Worm (Caenorhabditis elegans) whole organism, L1 larva: ENCODE measurements around the gene Y55B1BL.1.

Experiments
- C34B4.2 ChIP-seq: sonication (generic microtip); optimal IDR thresholded peaks from 2 replicates; lab custom pipeline; 2017; ENCODE audit warnings: mild to moderate bottlenecking, missing genetic modification characterization, missing compliant biosample characterization
- Y116A8C.19 ChIP-seq: sonication (generic microtip); optimal IDR thresholded peaks from 2 replicates; lab custom pipeline; 2016; ENCODE audit warnings: missing compliant biosample characterization, missing genetic modification characterization, borderline replicate concordance
- aha-1 ChIP-seq: fragments of 150-350 bp; optimal IDR thresholded peaks from 2 replicates; lab custom pipeline; 2014; ENCODE audit warnings: missing biosample characterization, missing genetic modification characterization
- ama-1 ChIP-seq: fragments of 150-350 bp; optimal IDR thresholded peaks from 2 replicates; lab custom pipeline; 2014
- blmp-1 ChIP-seq: fragments of 150-350 bp; optimal IDR thresholded peaks from 2 replicates; lab custom pipeline; 2014; ENCODE audit warnings: missing biosample characterization, missing genetic modification characterization
- ceh-8 ChIP-seq: fragments of 200-800 bp; sonication (Bioruptor generic); optimal IDR thresholded peaks from 2 replicates; lab custom pipeline; 2018; ENCODE audit warnings: mild to moderate bottlenecking, missing genetic modification characterization, moderate library complexity, missing compliant biosample characterization
- ceh-82 ChIP-seq, 3 experiments: fragments of 150-350 bp in 1 of 3; sonication (generic microtip) in 2 of 3; optimal IDR thresholded peaks; 2 replicates each; lab custom pipeline; 2014 to 2017; ENCODE audit warnings: missing biosample characterization in 3 of 3, missing genetic modification characterization in 3 of 3
- dpl-1 ChIP-seq, 3 experiments: fragments of 150-350 bp in 2 of 3; sonication (generic microtip) in 1 of 3; optimal IDR thresholded peaks; 2 replicates each; lab custom pipeline; 2014 to 2017; ENCODE audit warnings: missing biosample characterization in 3 of 3, missing genetic modification characterization in 3 of 3, missing genetic modification reagents in 3 of 3
- dsc-1 ChIP-seq: sonication (generic microtip); optimal IDR thresholded peaks from 2 replicates; lab custom pipeline; 2016; ENCODE audit warnings: mild to moderate bottlenecking, missing genetic modification characterization, missing compliant biosample characterization
- efl-1 ChIP-seq, 4 experiments: fragments of 150-350 bp; optimal IDR thresholded peaks in 3 of 4; peaks in 1 of 4; 1 replicate in 1 of 4; 2 replicates in 3 of 4; lab custom pipeline; 2014; ENCODE audit warnings: missing biosample characterization in 2 of 4, missing genetic modification characterization in 2 of 4, missing genetic modification reagents in 2 of 4
- efl-3 ChIP-seq: fragments of 200-800 bp; sonication (Bioruptor generic); optimal IDR thresholded peaks from 2 replicates; lab custom pipeline; 2018; ENCODE audit warnings: mild to moderate bottlenecking, missing genetic modification characterization, missing compliant biosample characterization
- egl-13 ChIP-seq: sonication (generic microtip); optimal IDR thresholded peaks from 2 replicates; lab custom pipeline; 2016; ENCODE audit warnings: missing genotype, missing genetic modification reagents, missing genetic modification characterization, missing compliant biosample characterization
- elt-3 ChIP-seq, 6 experiments: fragments of 150-350 bp in 1 of 6; sonication (generic microtip); optimal IDR thresholded peaks; 2 replicates each; lab custom pipeline; 2017 to 2018; ENCODE audit warnings: missing biosample characterization in 6 of 6, missing genetic modification characterization in 6 of 6, inconsistent platforms in 1 of 6
- fkh-10 ChIP-seq: sonication (generic microtip); optimal IDR thresholded peaks from 2 replicates; lab custom pipeline; 2017; ENCODE audit warnings: missing biosample characterization, missing genetic modification reagents, missing genetic modification characterization
- fkh-8 ChIP-seq: sonication (generic microtip); optimal IDR thresholded peaks from 2 replicates; lab custom pipeline; 2016; ENCODE audit warnings: mild to moderate bottlenecking, missing genetic modification characterization, missing compliant biosample characterization
- fos-1 ChIP-seq: fragments of 150-350 bp; optimal IDR thresholded peaks from 2 replicates; lab custom pipeline; 2014; ENCODE audit warnings: missing biosample characterization, missing genetic modification characterization
- grh-1 ChIP-seq: fragments of 200-800 bp; sonication (Bioruptor generic); IDR thresholded peaks from 2 replicates; pipeline ENCODE4 v1.3.6; 2022; ENCODE audit warnings: missing genetic modification reagents, missing genetic modification characterization, missing compliant biosample characterization
- isw-1 ChIP-seq: fragments of 200-800 bp; sonication (Bioruptor generic); IDR thresholded peaks from 2 replicates; pipeline ENCODE4 v1.3.6; 2022; ENCODE audit warnings: missing genetic modification characterization, missing compliant biosample characterization
- jun-1 ChIP-seq: fragments of 150-350 bp; optimal IDR thresholded peaks from 2 replicates; lab custom pipeline; 2014; ENCODE audit warnings: missing biosample characterization, missing genetic modification reagents, missing genetic modification characterization
- lin-13 ChIP-seq: fragments of 150-350 bp; optimal IDR thresholded peaks from 2 replicates; lab custom pipeline; 2014; ENCODE audit warnings: missing biosample characterization, missing genetic modification reagents, missing genetic modification characterization
- lin-14 ChIP-seq: fragments of 200-800 bp; sonication (Bioruptor generic); optimal IDR thresholded peaks from 2 replicates; lab custom pipeline; 2018; ENCODE audit warnings: mild to moderate bottlenecking, missing genetic modification characterization, moderate library complexity, missing compliant biosample characterization
- lin-15B ChIP-seq: fragments of 150-350 bp; sonication (generic microtip); optimal IDR thresholded peaks from 3 replicates; lab custom pipeline; 2014; ENCODE audit warnings: missing biosample characterization, missing genetic modification characterization
- lin-35 ChIP-seq, 2 experiments: fragments of 150-350 bp; optimal IDR thresholded peaks; 2 replicates each; lab custom pipeline; 2014; ENCODE audit warnings: missing biosample characterization in 2 of 2, missing genetic modification characterization in 2 of 2, missing genetic modification reagents in 2 of 2
- lir-3 ChIP-seq: sonication (generic microtip); optimal IDR thresholded peaks from 2 replicates; lab custom pipeline; 2016; ENCODE audit warnings: mild to moderate bottlenecking, missing genetic modification characterization, moderate library complexity, missing compliant biosample characterization; ENCODE audit not compliant: poor library complexity
- lsy-2 ChIP-seq, 2 experiments: fragments of 150-350 bp; optimal IDR thresholded peaks; 2 replicates each; lab custom pipeline; 2014; ENCODE audit warnings: missing biosample characterization in 2 of 2, missing genetic modification characterization in 2 of 2
- mdl-1 ChIP-seq, 2 experiments: fragments of 150-350 bp; optimal IDR thresholded peaks; 2 replicates each; lab custom pipeline; 2014 to 2017; ENCODE audit warnings: missing biosample characterization in 2 of 2, missing genetic modification characterization in 2 of 2, inconsistent platforms in 1 of 2
- mef-2 ChIP-seq: fragments of 150-350 bp; optimal IDR thresholded peaks from 2 replicates; lab custom pipeline; 2014; ENCODE audit warnings: missing biosample characterization, missing genetic modification characterization
- nhr-20 ChIP-seq: sonication (generic microtip); optimal IDR thresholded peaks from 2 replicates; lab custom pipeline; 2016; ENCODE audit warnings: mild to moderate bottlenecking, missing genetic modification characterization, missing compliant biosample characterization
- nhr-28 ChIP-seq: fragments of 150-350 bp; optimal IDR thresholded peaks from 2 replicates; lab custom pipeline; 2014; ENCODE audit warnings: missing biosample characterization, missing genetic modification characterization
- nhr-47 ChIP-seq: sonication (generic microtip); optimal IDR thresholded peaks from 2 replicates; lab custom pipeline; 2016; ENCODE audit warnings: mild to moderate bottlenecking, missing genetic modification characterization, moderate library complexity, missing compliant biosample characterization
- nhr-71 ChIP-seq: sonication (generic microtip); optimal IDR thresholded peaks from 2 replicates; lab custom pipeline; 2016; ENCODE audit warnings: mild to moderate bottlenecking, missing genetic modification characterization, moderate library complexity, missing compliant biosample characterization
- nhr-77 ChIP-seq: fragments of 150-350 bp; optimal IDR thresholded peaks from 2 replicates; lab custom pipeline; 2014; ENCODE audit warnings: missing biosample characterization, missing genetic modification characterization
- nhr-85 ChIP-seq: sonication (generic microtip); peaks from one replicate; lab custom pipeline; 2016; ENCODE audit warnings: missing genetic modification characterization, inconsistent platforms, missing compliant biosample characterization
- nhr-90 ChIP-seq: sonication (generic microtip); optimal IDR thresholded peaks from 2 replicates; lab custom pipeline; 2016; ENCODE audit warnings: mild to moderate bottlenecking, missing genetic modification characterization, missing compliant biosample characterization; ENCODE audit not compliant: poor library complexity
- snpc-4 ChIP-seq: fragments of 150-350 bp; optimal IDR thresholded peaks from 2 replicates; lab custom pipeline; 2014; ENCODE audit warnings: missing biosample characterization, missing genetic modification characterization
- snu-23 ChIP-seq: sonication (generic microtip); optimal IDR thresholded peaks from 2 replicates; lab custom pipeline; 2016; ENCODE audit warnings: missing genetic modification characterization, missing compliant biosample characterization
- tbx-2 ChIP-seq: sonication (generic microtip); optimal IDR thresholded peaks from 2 replicates; lab custom pipeline; 2016; ENCODE audit warnings: missing genetic modification characterization, missing compliant biosample characterization
- unc-62 ChIP-seq: fragments of 150-350 bp; optimal IDR thresholded peaks from 2 replicates; lab custom pipeline; 2014; ENCODE audit warnings: missing biosample characterization, missing genetic modification reagents, missing genetic modification characterization
- unc-86 ChIP-seq: sonication (generic microtip); optimal IDR thresholded peaks from 2 replicates; lab custom pipeline; 2016; ENCODE audit warnings: missing genetic modification characterization, missing compliant biosample characterization
- unc-98 ChIP-seq: fragments of 200-800 bp; sonication (Bioruptor generic); IDR thresholded peaks from 2 replicates; pipeline ENCODE4 v1.3.6; 2022; ENCODE audit warnings: missing genetic modification characterization, missing compliant biosample characterization
- vab-15 ChIP-seq: sonication (generic microtip); optimal IDR thresholded peaks from 2 replicates; lab custom pipeline; 2017; ENCODE audit warnings: missing genotype, mild to moderate bottlenecking, missing genetic modification characterization, missing compliant biosample characterization
- zip-4 ChIP-seq: fragments of 200-800 bp; sonication (Bioruptor generic); optimal IDR thresholded peaks from 2 replicates; lab custom pipeline; 2018; ENCODE audit warnings: mild to moderate bottlenecking, missing genetic modification characterization, moderate library complexity, missing compliant biosample characterization
- ztf-4 ChIP-seq: fragments of 150-350 bp; optimal IDR thresholded peaks from 2 replicates; lab custom pipeline; 2014; ENCODE audit warnings: missing biosample characterization, missing genetic modification characterization

Gene Y55B1BL.1

ce11 chrIII:402168-402813, at the start of gene Y55B1BL.1, which contains the start of gene Y55B1BL.2:
Gene Y55B1BL.1 (plus strand): TSS chrIII:402384.
Gene Y55B1BL.2 (plus strand): TSS chrIII:402763.
- no peak for TF ChIP-seq tbx-2 (tag; lab: Kevin White, UChicago)
- TF ChIP-seq unc-62: no peak
- TF ChIP-seq elt-3 (tag; optimal IDR thresholded peaks at IDR 0.05; lab: Kevin White, UChicago): peak in 1 of 6 experiments; percentile 63
- TF ChIP-seq blmp-1: peak; percentile 43
- peak; percentile 48 for TF ChIP-seq snu-23
- TF ChIP-seq mef-2 (tag; lab: Kevin White, UChicago): no peak
- peak; percentile 37 for TF ChIP-seq nhr-71 (tag; lab: Kevin White, UChicago)
- TF ChIP-seq grh-1 (GFP tag; lab: Robert Waterston, UW): no peak
- peak in 1 of 2 experiments; percentile 63 for TF ChIP-seq lin-35 (GFP tag; optimal IDR thresholded peaks at IDR 0.05; lab: Kevin White, UChicago)
- no peak for TF ChIP-seq dsc-1 (tag; lab: Kevin White, UChicago)
- no peak for TF ChIP-seq fos-1 (tag; lab: Kevin White, UChicago)
- TF ChIP-seq ceh-82 (tag; optimal IDR thresholded peaks at IDR 0.05; lab: Kevin White, UChicago): no peak
- TF ChIP-seq nhr-20 (tag; lab: Kevin White, UChicago): peak; percentile 48
- TF ChIP-seq egl-13 (tag; lab: Kevin White, UChicago): no peak
- peak; percentile 64 for TF ChIP-seq nhr-85
- no peak for TF ChIP-seq aha-1 (tag; lab: Kevin White, UChicago)
- no peak for TF ChIP-seq nhr-47 (tag; lab: Kevin White, UChicago)
- TF ChIP-seq mdl-1 (tag; optimal IDR thresholded peaks at IDR 0.05; lab: Kevin White, UChicago): peak in 1 of 2 experiments; percentile 49

- no peak for TF ChIP-seq lsy-2 (tag; optimal IDR thresholded peaks at IDR 0.05; lab: Kevin White, UChicago)
- TF ChIP-seq unc-86 (tag; lab: Kevin White, UChicago): peak; percentile 22
- TF ChIP-seq fkh-8 (tag; lab: Kevin White, UChicago): peak; percentile 29
- TF ChIP-seq nhr-47 (tag; lab: Kevin White, UChicago): peak; percentile 15
- peak; percentile 37 for TF ChIP-seq nhr-71 (tag; lab: Kevin White, UChicago)
- no peak for TF ChIP-seq ceh-82 (tag; optimal IDR thresholded peaks at IDR 0.05; lab: Kevin White, UChicago)
- no peak for TF ChIP-seq unc-62
- TF ChIP-seq lin-14 (GFP tag; lab: Kevin White, UChicago): no peak
- peak; percentile 55 for TF ChIP-seq nhr-85
- TF ChIP-seq dsc-1 (tag; lab: Kevin White, UChicago): peak; percentile 51
- peak; percentile 82 for TF ChIP-seq ceh-8 (GFP tag; lab: Kevin White, UChicago)
Measured at ce11 chrIII:352992-353391, 49.2 kb upstream of the Y55B1BL.1 start.

- TF ChIP-seq ama-1 (lab: Kevin White, UChicago) (peak; percentile 74), snpc-4 (tag; lab: Kevin White, UChicago) (peak; percentile 67), tbx-2 (tag; lab: Kevin White, UChicago) (peak; percentile 95), lsy-2 (tag; optimal IDR thresholded peaks at IDR 0.05; lab: Kevin White, UChicago) (peak; percentile 65 to 79), ztf-4 (tag; lab: Kevin White, UChicago) (peak; percentile 68), Y116A8C.19 (peak; percentile 18), lin-13 (GFP tag; lab: Kevin White, UChicago) (peak; percentile 87), nhr-90 (peak; percentile 87), unc-98 (GFP tag; lab: Robert Waterston, UW) (no peak), mdl-1 (tag; optimal IDR thresholded peaks at IDR 0.05; lab: Kevin White, UChicago) (peak in 1 of 2 experiments; percentile 74), jun-1 (tag; lab: Kevin White, UChicago) (peak; percentile 92), isw-1 (GFP tag; lab: Robert Waterston, UW) (peak; percentile 69), vab-15 (tag; lab: Kevin White, UChicago) (no peak), nhr-77 (tag; lab: Kevin White, UChicago) (peak; percentile 58), nhr-85 (peak; percentile 95), lin-15B (tag; lab: Kevin White, UChicago) (no peak), efl-3 (GFP tag; lab: Kevin White, UChicago) (no peak), dpl-1 (GFP tag; optimal IDR thresholded peaks at IDR 0.05; lab: Kevin White, UChicago) (peak; percentile 47 to 64 (median 60)), lir-3 (peak; percentile 68), zip-4 (GFP tag; lab: Kevin White, UChicago) (peak; percentile 98), efl-1 (optimal IDR thresholded peaks at IDR 0.05; lab: Kevin White, UChicago) (peak; percentile 84 to 96), efl-1 (GFP tag; optimal IDR thresholded peaks at IDR 0.05 in 1 of 2; lab: Kevin White, UChicago) (peak; percentile 53 to 96), unc-62 (no peak), C34B4.2 (tag; lab: Kevin White, UChicago) (no peak), nhr-28 (tag; lab: Kevin White, UChicago) (no peak), lin-14 (GFP tag; lab: Kevin White, UChicago) (peak; percentile 96), fkh-10 (GFP tag; lab: Kevin White, UChicago) (peak; percentile 71), nhr-71 (tag; lab: Kevin White, UChicago) (peak; percentile 97)
Measured at ce11 chrIII:354545-355460, 47.4 kb upstream of the Y55B1BL.1 start, which contains the start of gene gei-4. Gene gei-4 (minus strand): TSS chrIII:354800.
